Fruit fly (Drosophila melanogaster) whole organism, embryonic: ENCODE data around the gene CG4896.

Experiments used
- Bgb ChIP-seq: fragments of 200-800 bp; sonication (Bioruptor generic); IDR thresholded peaks from 2 replicates; pipeline ENCODE4 v1.3.6; 2022; ENCODE audit warnings: missing biosample characterization, missing genetic modification characterization; ENCODE audit not compliant: partially characterized antibody
- CG10274 ChIP-seq: fragments of 200-800 bp; sonication (Bioruptor generic); optimal IDR thresholded peaks from 3 replicates; lab custom pipeline; 2017; ENCODE audit warnings: missing biosample characterization, mild to moderate bottlenecking, missing genetic modification characterization
- CG12299 ChIP-seq: fragments of 200-800 bp; sonication (Bioruptor generic); optimal IDR thresholded peaks from 2 replicates; lab custom pipeline; 2018; ENCODE audit warnings: missing biosample characterization, mild to moderate bottlenecking, missing genetic modification characterization
- CG14667 ChIP-seq: fragments of 200-800 bp; sonication (Bioruptor generic); IDR thresholded peaks from 2 replicates; pipeline ENCODE4 v1.3.6; 2022; ENCODE audit warnings: missing biosample characterization, missing genetic modification characterization
- CG14710 ChIP-seq: fragments of 200-800 bp; sonication (Bioruptor generic); optimal IDR thresholded peaks from 3 replicates; lab custom pipeline; 2019; ENCODE audit warnings: missing biosample characterization, mild to moderate bottlenecking, missing genetic modification characterization, moderate library complexity
- CG1647 ChIP-seq: fragments of 200-800 bp; sonication (Bioruptor generic); optimal IDR thresholded peaks from 3 replicates; lab custom pipeline; 2016; ENCODE audit warnings: missing biosample characterization, missing genetic modification characterization
- CG16863 ChIP-seq: fragments of 200-800 bp; sonication (Bioruptor generic); optimal IDR thresholded peaks from 3 replicates; lab custom pipeline; 2016; ENCODE audit warnings: missing biosample characterization, missing genetic modification characterization
- CG18262 ChIP-seq: fragments of 200-800 bp; optimal IDR thresholded peaks from 3 replicates; lab custom pipeline; 2019; ENCODE audit warnings: missing biosample characterization, mild to moderate bottlenecking, missing genetic modification characterization, moderate library complexity
- CG32532 ChIP-seq: fragments of 200-800 bp; sonication (Bioruptor generic); IDR thresholded peaks from 2 replicates; pipeline ENCODE4 v1.3.6; 2022; ENCODE audit warnings: missing biosample characterization, missing genetic modification characterization
- CG34422 ChIP-seq: fragments of 200-800 bp; sonication (Bioruptor generic); IDR thresholded peaks from 3 replicates; pipeline ENCODE4 v1.3.6; 2022; ENCODE audit warnings: missing biosample characterization, missing genetic modification characterization
- CG4617 ChIP-seq: fragments of 200-800 bp; sonication (Bioruptor generic); optimal IDR thresholded peaks from 3 replicates; lab custom pipeline; 2016; ENCODE audit warnings: missing biosample characterization, missing genetic modification characterization, borderline replicate concordance
- CG9797 ChIP-seq: fragments of 200-800 bp; sonication (Bioruptor generic); optimal IDR thresholded peaks from 3 replicates; lab custom pipeline; 2018; ENCODE audit warnings: missing biosample characterization, mild to moderate bottlenecking, missing genetic modification characterization
- Dip3 ChIP-seq: fragments of 200-800 bp; sonication (Bioruptor generic); optimal IDR thresholded peaks from 3 replicates; lab custom pipeline; 2016; ENCODE audit warnings: missing biosample characterization, missing genetic modification characterization
- Dll ChIP-seq: fragments of 200-800 bp; sonication (Bioruptor generic); IDR thresholded peaks from 4 replicates; pipeline ENCODE4 v1.3.6; 2022; ENCODE audit warnings: missing biosample characterization, missing genetic modification characterization; ENCODE audit not compliant: partially characterized antibody
- Dref ChIP-seq: fragments of 200-800 bp; sonication (Bioruptor generic); IDR thresholded peaks from 2 replicates; pipeline ENCODE4 v1.3.6; 2022; ENCODE audit warnings: missing biosample characterization, missing genetic modification characterization
- E2f1 ChIP-seq: fragments of 200-800 bp; sonication (Bioruptor generic); IDR thresholded peaks from 2 replicates; pipeline ENCODE4 v1.3.6; 2022; ENCODE audit warnings: missing biosample characterization, missing genetic modification characterization
- Ets65A ChIP-seq: fragments of 200-800 bp; sonication (Bioruptor generic); peaks from one replicate; lab custom pipeline; 2016; ENCODE audit warnings: missing biosample characterization, missing genetic modification characterization
- Lhr ChIP-seq: fragments of 200-800 bp; sonication (Bioruptor generic); optimal IDR thresholded peaks from 3 replicates; lab custom pipeline; 2017; ENCODE audit warnings: mild to moderate bottlenecking, missing biosample characterization, missing genetic modification reagents, missing genetic modification characterization
- MESR4 ChIP-seq: fragments of 200-800 bp; sonication (Bioruptor generic); optimal IDR thresholded peaks from 2 replicates; lab custom pipeline; 2018; ENCODE audit warnings: missing biosample characterization, mild to moderate bottlenecking, missing genetic modification characterization, moderate library complexity
- Med ChIP-seq: fragments of 200-800 bp; sonication (Bioruptor generic); peaks from one replicate; lab custom pipeline; 2016; ENCODE audit warnings: missing biosample characterization, missing genetic modification characterization, mild to moderate bottlenecking, inconsistent platforms, moderate library complexity
- PHDP ChIP-seq: fragments of 200-800 bp; sonication (Bioruptor generic); optimal IDR thresholded peaks from 3 replicates; lab custom pipeline; 2018; ENCODE audit warnings: missing biosample characterization, mild to moderate bottlenecking, missing genetic modification characterization, moderate library complexity
- Sox102F ChIP-seq: fragments of 200-800 bp; sonication (Bioruptor generic); optimal IDR thresholded peaks from 2 replicates; lab custom pipeline; 2018; ENCODE audit warnings: missing biosample characterization, mild to moderate bottlenecking, missing genetic modification characterization, moderate library complexity
- az2 ChIP-seq: fragments of 200-800 bp; sonication (Bioruptor generic); optimal IDR thresholded peaks from 3 replicates; lab custom pipeline; 2016; ENCODE audit warnings: missing biosample characterization, missing genetic modification characterization
- cato ChIP-seq: fragments of 200-800 bp; sonication (Bioruptor generic); optimal IDR thresholded peaks from 2 replicates; lab custom pipeline; 2016; ENCODE audit warnings: missing biosample characterization, missing genetic modification characterization, borderline replicate concordance
- ci ChIP-seq: fragments of 200-800 bp; sonication (Bioruptor generic); IDR thresholded peaks from 3 replicates; pipeline ENCODE4 v1.3.6; 2022; ENCODE audit warnings: missing biosample characterization, missing genetic modification characterization
- croc ChIP-seq: fragments of 200-800 bp; sonication (Bioruptor generic); conservative IDR thresholded peaks from 3 replicates; pipeline ENCODE4 v1.3.6; 2022; ENCODE audit warnings: missing biosample characterization, missing genetic modification characterization
- cwo ChIP-seq: fragments of 200-800 bp; sonication (Bioruptor generic); optimal IDR thresholded peaks from 3 replicates; lab custom pipeline; 2017; ENCODE audit warnings: missing biosample characterization, missing genetic modification characterization, mild to moderate bottlenecking, moderate library complexity, missing genetic modification reagents
- dati ChIP-seq: fragments of 200-800 bp; sonication (Bioruptor generic); IDR thresholded peaks from 2 replicates; pipeline ENCODE4 v1.3.6; 2022; ENCODE audit warnings: missing biosample characterization, missing genetic modification characterization
- gce ChIP-seq: fragments of 200-800 bp; sonication (Bioruptor generic); IDR thresholded peaks from 3 replicates; pipeline ENCODE4 v1.3.6; 2022; ENCODE audit warnings: missing biosample characterization, missing genetic modification characterization
- gcm ChIP-seq: fragments of 200-800 bp; sonication (Bioruptor generic); optimal IDR thresholded peaks from 2 replicates; lab custom pipeline; 2019; ENCODE audit warnings: missing biosample characterization, mild to moderate bottlenecking, missing genetic modification characterization, moderate library complexity
- hb ChIP-seq: fragments of 200-800 bp; sonication (Bioruptor generic); IDR thresholded peaks from 3 replicates; pipeline ENCODE4 v1.3.6; 2022; ENCODE audit warnings: missing biosample characterization, missing genetic modification characterization; ENCODE audit not compliant: partially characterized antibody
- lola ChIP-seq, 3 experiments: fragments of >200 bp in 2 of 3; fragments of 200-800 bp in 1 of 3; sonication (Bioruptor generic) in 1 of 3; optimal IDR thresholded peaks; 2 replicates each; lab custom pipeline; 2017 to 2019; ENCODE audit warnings: missing biosample characterization in 3 of 3, missing genetic modification characterization in 3 of 3, mild to moderate bottlenecking in 1 of 3, moderate library complexity in 1 of 3
- nerfin-2 ChIP-seq: fragments of 200-800 bp; sonication (Bioruptor generic); IDR thresholded peaks from 2 replicates; pipeline ENCODE4 v1.3.6; 2022; ENCODE audit warnings: missing biosample characterization, missing genetic modification characterization; ENCODE audit not compliant: partially characterized antibody
- row ChIP-seq: fragments of 200-800 bp; sonication (Bioruptor generic); IDR thresholded peaks from 3 replicates; pipeline ENCODE4 v1.3.6; 2022; ENCODE audit warnings: missing biosample characterization, missing genetic modification characterization
- sd ChIP-seq: fragments of 200-800 bp; sonication (Bioruptor generic); optimal IDR thresholded peaks from 3 replicates; lab custom pipeline; 2018; ENCODE audit warnings: missing biosample characterization, mild to moderate bottlenecking, missing genetic modification characterization, moderate library complexity
- tll ChIP-seq, 2 experiments: fragments of 200-800 bp in 1 of 2; fragments of >200 bp in 1 of 2; sonication (Bioruptor generic) in 1 of 2; optimal IDR thresholded peaks; 2 replicates each; lab custom pipeline; 2017 to 2019; ENCODE audit warnings: missing biosample characterization in 2 of 2, missing genetic modification characterization in 2 of 2, mild to moderate bottlenecking in 1 of 2, moderate library complexity in 1 of 2
- vnd ChIP-seq: fragments of 200-800 bp; sonication (Bioruptor generic); IDR thresholded peaks from 3 replicates; pipeline ENCODE4 v1.3.6; 2022; ENCODE audit warnings: missing biosample characterization, missing genetic modification characterization; ENCODE audit not compliant: partially characterized antibody
- zfh1 ChIP-seq: fragments of 200-800 bp; sonication (Bioruptor generic); IDR thresholded peaks from 3 replicates; pipeline ENCODE4 v1.3.6; 2022; ENCODE audit warnings: missing biosample characterization, missing genetic modification characterization

CG4896 gene

dm6 chr2L:1158519-1159319 lies 18.8 kb upstream of the CG4896 start, which contains the start of gene Tango14 (continued):
- TF ChIP-seq vnd (GFP tag; lab: Robert Waterston, UW) (0 out of 3 replicates have a peak, but pooled peaks have one; percentile 22), hb (GFP tag; lab: Robert Waterston, UW) (0 out of 3 replicates have a peak, but pooled peaks have one; percentile 52), CG14710 (peak; percentile 32), Sox102F (GFP tag; lab: Kevin White, UChicago) (no peak), sd (peak; percentile 96), CG12299 (tag; lab: Kevin White, UChicago) (no peak), Dip3 (GFP tag; lab: Kevin White, UChicago) (no peak), nerfin-2 (peak; percentile 52; the same call in 1 of the 2 replicates), Lhr (no peak), gce (no peak), CG4617 (peak; percentile 34), Dll (GFP tag; lab: Robert Waterston, UW) (0 out of 4 replicates have a peak, but pooled peaks have one; percentile 20), zfh1 (GFP tag; lab: Robert Waterston, UW) (0 out of 3 replicates have a peak, but pooled peaks have one; percentile 28), Ets65A (peak; percentile 37), CG32532 (GFP tag; lab: Robert Waterston, UW) (no peak), cato (no peak), cwo (peak; percentile 68), CG9797 (GFP tag; lab: Kevin White, UChicago) (peak; percentile 24), PHDP (tag; lab: Kevin White, UChicago) (no peak), CG18262 (tag; lab: Kevin White, UChicago) (peak; percentile 12), croc (GFP tag; lab: Robert Waterston, UW) (no peak), lola (GFP tag; optimal IDR thresholded peaks at IDR 0.05; lab: Kevin White, UChicago) (peak in 1 of 3 experiments; percentile 14), az2 (no peak), row (GFP tag; lab: Robert Waterston, UW) (0 out of 3 replicates have a peak, but pooled peaks have one; percentile 53), dati (GFP tag; lab: Robert Waterston, UW) (no peak), E2f1 (GFP tag; lab: Robert Waterston, UW) (no peak), Dref (GFP tag; lab: Robert Waterston, UW) (no peak), Bgb (peak; percentile 45; the same call in 1 of the 2 replicates), CG14667 (GFP tag; lab: Robert Waterston, UW) (no peak), Med (GFP tag; lab: Kevin White, UChicago) (peak; percentile 68), CG1647 (GFP tag; lab: Kevin White, UChicago) (no peak), CG34422 (GFP tag; lab: Robert Waterston, UW) (peak; percentile 78; the same call in 2 of the 3 replicates), CG16863 (GFP tag; lab: Kevin White, UChicago) (no peak), MESR4 (peak; percentile 88), ci (no peak)

DNA sequence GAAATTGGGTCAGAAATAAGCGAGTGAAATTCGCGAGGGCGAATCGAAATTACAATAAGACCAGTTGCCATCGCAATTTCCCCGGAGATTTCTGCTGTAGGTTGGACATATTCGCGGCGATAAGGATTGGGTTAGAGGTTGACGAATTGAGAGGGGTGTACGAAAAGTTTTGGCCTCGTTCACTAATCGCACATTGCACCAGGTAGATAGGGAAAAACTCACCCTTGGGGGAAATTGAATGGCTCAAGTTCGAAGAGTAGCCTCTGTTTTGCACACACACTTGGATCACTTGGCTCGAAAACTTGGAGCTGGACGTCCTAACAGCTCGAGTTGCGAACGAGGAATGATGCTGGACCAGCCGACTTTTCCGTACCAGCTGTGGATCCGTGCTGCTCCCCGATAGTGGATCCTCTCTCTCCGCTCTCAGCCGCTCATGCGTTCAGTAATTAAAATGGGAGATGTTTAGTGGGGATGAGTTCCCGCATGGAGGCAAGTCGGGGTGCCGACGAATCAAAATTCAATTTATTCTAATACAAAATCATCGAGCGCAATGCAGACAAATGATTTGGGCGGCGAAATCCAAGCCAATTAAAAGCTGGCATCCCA lies 13.8 kb upstream of the CG4896 start, which contains the start of gene CG5080:
CG5080 (minus strand) TSS at position 349 of the 606 bp plus-strand sequence.
- TF ChIP-seq CG10274 (GFP tag; lab: Kevin White, UChicago) (no peak), tll (GFP tag; optimal IDR thresholded peaks at IDR 0.05; lab: Kevin White, UChicago) (no peak), gcm (GFP tag; lab: Kevin White, UChicago) (peak; percentile 10)
